Fruit fly (Drosophila melanogaster): Measurements from ENCODE around the gene CG10570.

Gene CG10570

DNA sequence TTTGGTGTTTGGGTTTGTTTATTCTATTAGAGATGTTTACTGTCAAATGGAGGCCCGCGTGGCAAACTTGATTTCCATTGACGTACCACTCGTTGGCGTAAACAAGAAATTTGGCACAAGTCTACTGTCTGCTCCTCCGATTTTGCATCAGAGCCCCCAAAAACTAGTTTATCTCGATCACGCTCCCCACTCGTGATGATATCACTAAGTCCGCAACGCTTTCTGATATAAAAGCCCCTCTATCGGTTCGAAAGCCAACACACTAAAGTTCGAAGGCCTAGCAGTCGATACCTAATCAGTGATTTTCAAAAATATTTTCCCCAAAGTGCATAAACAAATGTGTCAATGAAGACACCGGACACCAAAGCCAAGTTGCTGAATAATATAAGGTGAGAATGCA, 1.7 kb upstream of the CG10570 start:
- no peak for TF ChIP-seq Lpt (GFP tag; optimal IDR thresholded peaks at IDR 0.05)
- TF ChIP-seq net (GFP tag; optimal IDR thresholded peaks at IDR 0.05) = no peak
- no peak for TF ChIP-seq Sox15 (GFP tag; optimal IDR thresholded peaks at IDR 0.05)
- TF ChIP-seq CG32006 (GFP tag; optimal IDR thresholded peaks at IDR 0.05) = no peak
- no peak for TF ChIP-seq CG6163 (GFP tag; IDR thresholded peaks at IDR 0.05)
- no peak for TF ChIP-seq CG10631 (GFP tag; optimal IDR thresholded peaks at IDR 0.05)
- no peak for TF ChIP-seq Eip93F (GFP tag; optimal IDR thresholded peaks at IDR 0.05)
- no peak for TF ChIP-seq Hr39 (GFP tag; optimal IDR thresholded peaks at IDR 0.05)
- no peak for TF ChIP-seq dac (GFP tag; optimal IDR thresholded peaks at IDR 0.05)

dm6 chr2L:18812348-18812747, 1.3 kb upstream of the CG10570 start, which contains the start of the genes CG17325 and CG42305:
CG17325 (plus strand) TSS chr2L:18812648.
CG42305 (plus strand) TSS chr2L:18812648.
- no peak for TF ChIP-seq CG3919 (GFP tag; optimal IDR thresholded peaks at IDR 0.05)
- TF ChIP-seq CG16779 (tag; optimal IDR thresholded peaks at IDR 0.05) = no peak
- TF ChIP-seq fd85E (GFP tag; optimal IDR thresholded peaks at IDR 0.05) = no peak
- TF ChIP-seq fkh (GFP tag; optimal IDR thresholded peaks at IDR 0.05) = no peak
- TF ChIP-seq esn (GFP tag; optimal IDR thresholded peaks at IDR 0.05) = no peak
- TF ChIP-seq Lpt (GFP tag; optimal IDR thresholded peaks at IDR 0.05) = no peak
- TF ChIP-seq salr (GFP tag; optimal IDR thresholded peaks at IDR 0.05) = no peak
- TF ChIP-seq CG9139 (GFP tag; optimal IDR thresholded peaks at IDR 0.05) = no peak
- TF ChIP-seq CG3032 (tag; optimal IDR thresholded peaks at IDR 0.05) = no peak
- no peak for TF ChIP-seq fd59A (GFP tag; optimal IDR thresholded peaks at IDR 0.05)
- TF ChIP-seq CG7368 (GFP tag; optimal IDR thresholded peaks at IDR 0.05) = no peak
- TF ChIP-seq CG32006 (GFP tag; optimal IDR thresholded peaks at IDR 0.05) = no peak
- TF ChIP-seq CG6854 (GFP tag; optimal IDR thresholded peaks at IDR 0.05) = no peak

- TF ChIP-seq cyc (GFP tag; optimal IDR thresholded peaks at IDR 0.05) (no peak), CG7368 (GFP tag; optimal IDR thresholded peaks at IDR 0.05) (no peak), CG8319 (GFP tag; optimal IDR thresholded peaks at IDR 0.05) (no peak), topi (GFP tag; optimal IDR thresholded peaks at IDR 0.05) (no peak), OdsH (GFP tag; optimal IDR thresholded peaks at IDR 0.05) (no peak), Gug (GFP tag; IDR thresholded peaks at IDR 0.05) (no peak), Hr38 (GFP tag; optimal IDR thresholded peaks at IDR 0.05) (no peak), svp (GFP tag) (no peak), CG11902 (GFP tag; optimal IDR thresholded peaks at IDR 0.05) (no peak)
These were observed 1.6 kb downstream of the CG10570 start for dm6 chr2L:18809486-18809885.

DNA sequence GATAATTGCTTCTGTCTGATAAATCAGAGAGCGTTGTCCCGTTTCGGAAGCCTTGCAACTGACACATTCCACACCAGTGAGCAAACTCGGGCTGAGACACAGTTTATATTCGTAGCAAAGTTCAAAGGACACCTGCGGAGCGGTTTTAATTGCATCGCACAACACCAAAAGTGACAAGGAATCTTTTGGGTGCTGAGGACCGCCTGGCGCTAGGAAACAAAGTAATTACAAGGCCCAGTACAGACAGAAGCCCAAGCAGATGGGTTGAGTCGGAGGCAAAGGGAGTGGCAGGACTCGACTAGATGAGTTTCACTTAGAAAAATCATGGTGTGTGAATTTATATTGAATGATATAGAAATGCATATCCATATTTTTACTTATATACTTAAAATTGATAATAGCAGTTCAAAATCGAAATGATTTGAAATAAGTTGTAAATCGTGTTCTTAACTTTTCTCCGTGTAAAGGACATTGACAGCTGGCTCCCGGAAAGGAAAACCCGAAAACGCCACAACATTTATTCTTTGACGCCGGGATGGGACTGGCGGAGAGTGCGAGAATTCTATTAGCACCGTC, 2.2 kb downstream of the CG10570 start:
- TF ChIP-seq Ets21C (GFP tag; optimal IDR thresholded peaks at IDR 0.05) = no peak
- TF ChIP-seq Sox14 (GFP tag; optimal IDR thresholded peaks at IDR 0.05) = no peak
- no peak for TF ChIP-seq CG16779 (tag; optimal IDR thresholded peaks at IDR 0.05)
- TF ChIP-seq net (GFP tag; optimal IDR thresholded peaks at IDR 0.05) = no peak
- TF ChIP-seq Ets96B (tag; optimal IDR thresholded peaks at IDR 0.05) = no peak
- no peak for TF ChIP-seq Hr4 (GFP tag; optimal IDR thresholded peaks at IDR 0.05)
- TF ChIP-seq CG3919 (GFP tag; optimal IDR thresholded peaks at IDR 0.05) = no peak
- no peak for TF ChIP-seq vri (GFP tag; optimal IDR thresholded peaks at IDR 0.05)
- no peak for TF ChIP-seq fd59A (GFP tag; optimal IDR thresholded peaks at IDR 0.05)
- no peak for TF ChIP-seq CG6808 (GFP tag; optimal IDR thresholded peaks at IDR 0.05)
- no peak for TF ChIP-seq Sox102F (GFP tag; optimal IDR thresholded peaks at IDR 0.05)
- no peak for TF ChIP-seq CG11762 (GFP tag; optimal IDR thresholded peaks at IDR 0.05; ENCODE audit: insufficient read depth)
- TF ChIP-seq CG15336 (GFP tag; IDR thresholded peaks at IDR 0.05) = no peak
- TF ChIP-seq CG6276 (GFP tag; optimal IDR thresholded peaks at IDR 0.05) = no peak
- TF ChIP-seq CG6792 (GFP tag; optimal IDR thresholded peaks at IDR 0.05) = no peak
- TF ChIP-seq CG31627 (GFP tag; optimal IDR thresholded peaks at IDR 0.05) = no peak

Measured in whole organism, prepupa.